Worm (Caenorhabditis elegans) whole organism, young adult: ENCODE measurements around the gene B0294.3.

Experiments used
- attf-6 ChIP-seq: fragments of 200-800 bp; sonication (Bioruptor generic); IDR thresholded peaks from 2 replicates; pipeline ENCODE4 v1.3.6; 2022; ENCODE audit warnings: missing genetic modification reagents, missing genetic modification characterization, missing compliant biosample characterization
- bed-1 ChIP-seq: fragments of 200-800 bp; sonication (Bioruptor generic); IDR thresholded peaks from 2 replicates; pipeline ENCODE4 v1.3.6; 2022; ENCODE audit warnings: missing genetic modification reagents, missing genetic modification characterization, missing compliant biosample characterization
- dpl-1 ChIP-seq: fragments of 150-350 bp; optimal IDR thresholded peaks from 2 replicates; lab custom pipeline; 2014; ENCODE audit warnings: missing biosample characterization, missing genetic modification reagents, missing genetic modification characterization
- efl-1 ChIP-seq: fragments of 150-350 bp; optimal IDR thresholded peaks from 2 replicates; lab custom pipeline; 2014; ENCODE audit warnings: missing biosample characterization, missing genetic modification reagents, missing genetic modification characterization
- hlh-12 ChIP-seq: sonication (generic microtip); optimal IDR thresholded peaks from 2 replicates; lab custom pipeline; 2016; ENCODE audit warnings: missing genetic modification characterization, missing compliant biosample characterization
- lir-1 ChIP-seq: fragments of 200-800 bp; sonication (Bioruptor generic); conservative IDR thresholded peaks from 2 replicates; pipeline ENCODE4 v1.3.6; 2022; ENCODE audit warnings: missing genetic modification reagents, missing genetic modification characterization, missing compliant biosample characterization
- rcor-1 ChIP-seq: fragments of 200-800 bp; sonication (Bioruptor generic); IDR thresholded peaks from 2 replicates; pipeline ENCODE4 v1.3.6; 2022; ENCODE audit warnings: missing genetic modification reagents, missing genetic modification characterization, missing compliant biosample characterization
- tbx-9 ChIP-seq: sonication (generic microtip); optimal IDR thresholded peaks from 2 replicates; lab custom pipeline; 2016; ENCODE audit warnings: borderline replicate concordance, missing genetic modification characterization, inconsistent platforms, missing compliant biosample characterization
- ztf-6 ChIP-seq: fragments of 200-800 bp; sonication (Bioruptor generic); IDR thresholded peaks from 2 replicates; pipeline ENCODE4 v1.3.6; 2022; ENCODE audit warnings: missing genetic modification reagents, missing genetic modification characterization, missing compliant biosample characterization

ce11 chrX:1939887-1940286 lies 47.9 kb downstream of the B0294.3 start, which contains the start of gene Y59E1A.4:
- TF ChIP-seq lir-1 (GFP tag; lab: Robert Waterston, UW) (no peak), tbx-9 (tag; lab: Kevin White, UChicago) (no peak), ztf-6 (GFP tag; lab: Robert Waterston, UW) (no peak), rcor-1 (no peak), dpl-1 (GFP tag; lab: Kevin White, UChicago) (no peak), bed-1 (GFP tag; lab: Robert Waterston, UW) (no peak), attf-6 (GFP tag; lab: Robert Waterston, UW) (no peak), efl-1 (GFP tag; lab: Kevin White, UChicago) (no peak), hlh-12 (tag; lab: Kevin White, UChicago) (no peak)
